Fruit fly (Drosophila melanogaster): Measurements from ENCODE around the gene Sfp79B.

- TF ChIP-seq CTCF (optimal IDR thresholded peaks at IDR 0.05) (no peak), CG8478 (optimal IDR thresholded peaks at IDR 0.05) (no peak)
Measured at dm6 chr3L:22078063-22078462, 2.1 kb upstream of the Sfp79B start.

Data from S2 (cell line).